Worm (Caenorhabditis elegans) whole organism, L4/young adult: ENCODE data around the gene Y62H9A.15.

Experiments
- W03F9.2 ChIP-seq: fragments of 150-350 bp; optimal IDR thresholded peaks from 2 replicates; lab custom pipeline; 2014; ENCODE audit warnings: missing biosample characterization, missing genetic modification characterization
- him-1 ChIP-seq: sonication (generic microtip); optimal IDR thresholded peaks from 2 replicates; lab custom pipeline; 2016; ENCODE audit warnings: missing genotype, missing genetic modification reagents, missing genetic modification characterization, missing compliant biosample characterization

DNA sequence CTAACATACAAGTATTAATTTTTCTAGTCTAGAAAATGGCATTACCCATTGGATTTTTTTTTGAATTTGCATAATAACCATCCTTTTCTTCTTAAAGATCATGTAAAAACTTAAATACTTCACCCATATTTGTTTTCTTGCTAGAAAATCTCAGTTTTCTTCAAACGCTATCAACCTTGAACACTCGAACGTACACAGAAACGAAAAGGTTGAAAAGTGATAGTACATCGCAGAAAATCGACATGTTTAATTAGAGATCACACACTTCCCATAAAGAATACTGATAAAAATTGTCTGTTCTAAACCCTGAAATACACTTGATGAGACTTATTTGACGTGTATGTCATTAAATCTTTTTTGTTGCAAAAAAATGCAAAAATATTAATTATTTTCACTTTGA is 17.6 kb upstream of the Y62H9A.15 start, which contains the start of gene F55G7.4:
- TF ChIP-seq him-1 (tag; lab: Kevin White, UChicago) (no peak), W03F9.2 (tag; lab: Kevin White, UChicago) (no peak)
